Worm (Caenorhabditis elegans): ENCODE measurements around the gene ZK418.13.
A peak's percentile ranks its signal among the peaks of the same experiment; 100 is the strongest.

DNA sequence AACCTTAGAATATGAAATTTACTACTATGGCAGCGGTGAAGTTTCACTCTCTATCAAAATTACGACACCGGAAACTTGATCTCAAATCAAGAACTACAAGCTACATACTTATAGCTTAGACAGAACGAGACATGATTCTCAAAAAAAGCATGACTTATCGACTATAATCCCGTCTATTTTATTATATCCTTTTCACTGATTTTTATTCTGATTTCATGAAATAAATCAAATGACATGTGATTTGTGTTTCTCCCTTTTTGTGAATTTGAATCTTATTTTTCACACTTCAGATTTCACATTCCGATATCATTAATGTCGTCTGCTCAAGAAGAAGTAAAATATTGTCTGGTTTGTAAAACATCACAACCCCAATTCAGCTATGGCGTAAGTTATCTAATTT, 23.7 kb upstream of the ZK418.13 start, which contains the start of gene ZK418.11:
- TF ChIP-seq ama-1 (optimal IDR thresholded peaks at IDR 0.05) (no peak), egl-27 (tag; optimal IDR thresholded peaks at IDR 0.05) (no peak), daf-12 (tag; optimal IDR thresholded peaks at IDR 0.05) (no peak), nhr-11 (tag; optimal IDR thresholded peaks at IDR 0.05) (peak; percentile 43), fkh-10 (GFP tag; optimal IDR thresholded peaks at IDR 0.05) (no peak), nhr-28 (tag; optimal IDR thresholded peaks at IDR 0.05) (no peak), unc-62 (GFP tag; optimal IDR thresholded peaks at IDR 0.05) (no peak), pqm-1 (tag; optimal IDR thresholded peaks at IDR 0.05) (no peak)
